Fruit fly (Drosophila melanogaster): ENCODE data around the gene sll.

DNA sequence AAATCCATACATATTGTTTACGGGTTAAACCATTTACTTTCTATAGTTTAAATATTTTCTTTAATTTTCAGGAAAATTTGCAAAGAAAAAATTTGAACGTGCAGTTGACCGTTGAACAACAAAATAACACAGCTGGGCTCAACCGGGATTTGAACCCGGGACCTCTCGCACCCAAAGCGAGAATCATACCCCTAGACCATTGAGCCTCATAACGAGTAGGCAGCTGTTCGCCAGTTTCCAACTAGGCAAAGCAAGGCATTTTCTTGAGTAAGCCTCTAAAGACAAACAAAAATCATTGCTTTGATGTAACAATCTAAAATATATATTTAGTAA is 12.0 kb downstream of the sll start:
- no peak for TF ChIP-seq CG8159 (tag; optimal IDR thresholded peaks at IDR 0.05)
- TF ChIP-seq CG14655 (GFP tag; optimal IDR thresholded peaks at IDR 0.05), result no peak
- no peak for TF ChIP-seq D1 (tag; optimal IDR thresholded peaks at IDR 0.05)
- no peak for TF ChIP-seq CG15710 (tag; optimal IDR thresholded peaks at IDR 0.05)
- no peak for TF ChIP-seq Pif1A (GFP tag; optimal IDR thresholded peaks at IDR 0.05)
- TF ChIP-seq CG4496 (GFP tag; IDR thresholded peaks at IDR 0.05), result no peak
- TF ChIP-seq CG10348 (GFP tag; IDR thresholded peaks at IDR 0.05), result no peak

Measured in whole organism, pupa.